Fruit fly (Drosophila melanogaster) whole organism, wandering third instar larva: ENCODE data around the gene CG43703.

Experiments used
- Abd-B ChIP-seq: fragments of >200 bp; optimal IDR thresholded peaks from 2 replicates; lab custom pipeline; 2017; ENCODE audit warnings: missing biosample characterization, missing genetic modification characterization
- CG9705 ChIP-seq: fragments of 200-800 bp; sonication (Bioruptor generic); optimal IDR thresholded peaks from 2 replicates; lab custom pipeline; 2018; ENCODE audit warnings: missing biosample characterization, mild to moderate bottlenecking, missing genetic modification characterization
- CrebA ChIP-seq: fragments of 200-800 bp; sonication (Bioruptor generic); optimal IDR thresholded peaks from 2 replicates; lab custom pipeline; 2016; ENCODE audit warnings: missing biosample characterization, mild to moderate bottlenecking, missing genetic modification characterization, borderline replicate concordance
- Dfd ChIP-seq: fragments of >200 bp; optimal IDR thresholded peaks from 2 replicates; lab custom pipeline; 2017; ENCODE audit warnings: missing biosample characterization, missing genetic modification characterization
- Dif ChIP-seq: fragments of 200-275, 200-300 bp; sonication (Bioruptor generic); optimal IDR thresholded peaks from 2 replicates; lab custom pipeline; 2018; ENCODE audit warnings: missing biosample characterization, missing genetic modification characterization; ENCODE audit not compliant: partially characterized antibody
- HLH106 ChIP-seq: fragments of 200-800 bp; optimal IDR thresholded peaks from 3 replicates; lab custom pipeline; 2019; ENCODE audit warnings: missing biosample characterization, mild to moderate bottlenecking, missing genetic modification characterization, moderate library complexity
- Hnf4 ChIP-seq: fragments of 200-800 bp; sonication (Bioruptor generic); optimal IDR thresholded peaks from 2 replicates; lab custom pipeline; 2016; ENCODE audit warnings: missing biosample characterization, mild to moderate bottlenecking, missing genetic modification characterization
- Hr78 ChIP-seq: fragments of >200 bp; optimal IDR thresholded peaks from 2 replicates; lab custom pipeline; 2017; ENCODE audit warnings: missing biosample characterization, missing genetic modification characterization
- Jra ChIP-seq: sonication (Bioruptor generic); optimal IDR thresholded peaks from 2 replicates; lab custom pipeline; 2016; ENCODE audit warnings: missing biosample characterization, missing genetic modification characterization
- Mio ChIP-seq: sonication (Bioruptor generic); optimal IDR thresholded peaks from 2 replicates; lab custom pipeline; 2016; ENCODE audit warnings: missing biosample characterization, missing genetic modification characterization
- Myc ChIP-seq: fragments of >200 bp; optimal IDR thresholded peaks from 2 replicates; lab custom pipeline; 2017
- OdsH ChIP-seq: fragments of 200-800 bp; sonication (Bioruptor generic); optimal IDR thresholded peaks from 2 replicates; lab custom pipeline; 2016; ENCODE audit warnings: missing biosample characterization, mild to moderate bottlenecking, missing genetic modification characterization
- Rel ChIP-seq, 2 experiments: fragments of 200-800 bp; sonication (Bioruptor generic) in 1 of 2; optimal IDR thresholded peaks; 2 replicates in 1 of 2; 3 replicates in 1 of 2; lab custom pipeline; 2016 to 2019; ENCODE audit warnings: mild to moderate bottlenecking in 2 of 2, missing biosample characterization in 2 of 2, missing genetic modification characterization in 2 of 2, moderate library complexity in 1 of 2
- Sp1 ChIP-seq: fragments of 200-800 bp; sonication (Bioruptor generic); optimal IDR thresholded peaks from 3 replicates; lab custom pipeline; 2019; ENCODE audit warnings: missing biosample characterization, mild to moderate bottlenecking, missing genetic modification characterization, moderate library complexity
- Vsx2 ChIP-seq: fragments of 200-300, 225-300 bp; sonication (Bioruptor generic); optimal IDR thresholded peaks from 2 replicates; lab custom pipeline; 2018; ENCODE audit warnings: missing biosample characterization, missing genetic modification characterization; ENCODE audit not compliant: partially characterized antibody
- br ChIP-seq: fragments of 200-800 bp; sonication (Bioruptor generic); optimal IDR thresholded peaks from 2 replicates; lab custom pipeline; 2016; ENCODE audit warnings: missing biosample characterization, missing genetic modification characterization
- brk ChIP-seq: fragments of 200-800 bp; sonication (Bioruptor generic); optimal IDR thresholded peaks from 2 replicates; lab custom pipeline; 2016; ENCODE audit warnings: missing biosample characterization, mild to moderate bottlenecking, missing genetic modification characterization
- dl ChIP-seq, 2 experiments: fragments of 175-275, 200-275 bp in 1 of 2; fragments of 200-275 bp in 1 of 2; sonication (Bioruptor generic); optimal IDR thresholded peaks; lab custom pipeline; 2018; ENCODE audit warnings: mild to moderate bottlenecking in 2 of 2, missing biosample characterization in 2 of 2, missing genetic modification characterization in 2 of 2, moderate library complexity in 2 of 2; ENCODE audit not compliant: partially characterized antibody in 2 of 2, insufficient read depth in 1 of 2
- dmrt93B ChIP-seq: fragments of 200-800 bp; sonication (Bioruptor generic); optimal IDR thresholded peaks from 2 replicates; lab custom pipeline; 2018; ENCODE audit warnings: missing biosample characterization, mild to moderate bottlenecking, missing genetic modification characterization
- foxo ChIP-seq, 2 experiments: fragments of 200-800 bp; sonication (Bioruptor generic); optimal IDR thresholded peaks; 2 replicates in 1 of 2; 3 replicates in 1 of 2; lab custom pipeline; 2016 to 2017; ENCODE audit warnings: missing biosample characterization in 2 of 2, missing genetic modification characterization in 2 of 2
- fru ChIP-seq: fragments of 200-800 bp; sonication (Bioruptor generic); optimal IDR thresholded peaks from 3 replicates; lab custom pipeline; 2016; ENCODE audit warnings: missing biosample characterization, mild to moderate bottlenecking, missing genetic modification characterization
- h ChIP-seq: fragments of 200-800 bp; sonication (Bioruptor generic); optimal IDR thresholded peaks from 3 replicates; lab custom pipeline; 2016; ENCODE audit warnings: missing biosample characterization, mild to moderate bottlenecking, missing genetic modification characterization
- jim ChIP-seq: fragments of 175-275, 200-325 bp; sonication (Bioruptor generic); optimal IDR thresholded peaks from 2 replicates; lab custom pipeline; 2016; ENCODE audit warnings: missing biosample characterization, mild to moderate bottlenecking, missing genetic modification characterization
- lola ChIP-seq: fragments of >200 bp; optimal IDR thresholded peaks from 2 replicates; lab custom pipeline; 2017; ENCODE audit warnings: missing biosample characterization, missing genetic modification characterization
- rgr ChIP-seq: fragments of 200-800 bp; sonication (Bioruptor generic); optimal IDR thresholded peaks from 3 replicates; lab custom pipeline; 2016; ENCODE audit warnings: missing biosample characterization, mild to moderate bottlenecking, missing genetic modification characterization
- sage ChIP-seq: fragments of 200-800 bp; sonication (Bioruptor generic); optimal IDR thresholded peaks from 2 replicates; lab custom pipeline; 2016; ENCODE audit warnings: missing biosample characterization, mild to moderate bottlenecking, missing genetic modification characterization
- sv ChIP-seq: fragments of 200-800 bp; sonication (Bioruptor generic); optimal IDR thresholded peaks from 3 replicates; lab custom pipeline; 2016; ENCODE audit warnings: missing biosample characterization, missing genetic modification characterization
- tai ChIP-seq: sonication (Bioruptor generic); optimal IDR thresholded peaks from 2 replicates; lab custom pipeline; 2016; ENCODE audit warnings: missing biosample characterization, missing genetic modification characterization
- usp ChIP-seq: fragments of >200 bp; optimal IDR thresholded peaks from 2 replicates; lab custom pipeline; 2017; ENCODE audit warnings: missing biosample characterization, missing genetic modification characterization
- woc ChIP-seq: sonication (Bioruptor generic); optimal IDR thresholded peaks from 2 replicates; lab custom pipeline; 2016; ENCODE audit warnings: missing biosample characterization, mild to moderate bottlenecking, missing genetic modification characterization

The CG43703 gene

dm6 chr2L:3729635-3730034 lies 35.7 kb upstream of the CG43703 start:
- TF ChIP-seq br, result no peak
- TF ChIP-seq jim (GFP tag; lab: Kevin White, UChicago), result no peak
- TF ChIP-seq Mio (GFP tag; lab: Kevin White, UChicago), result no peak
- TF ChIP-seq CG9705, result no peak
- no peak for TF ChIP-seq Abd-B (GFP tag; lab: Kevin White, UChicago)
- TF ChIP-seq sv, result no peak
- TF ChIP-seq Myc (lab: Kevin White, UChicago), result no peak
- no peak for TF ChIP-seq h (GFP tag; lab: Kevin White, UChicago)
- no peak for TF ChIP-seq lola (GFP tag; lab: Kevin White, UChicago)
- no peak for TF ChIP-seq dl (GFP tag; optimal IDR thresholded peaks at IDR 0.05; lab: Kevin White, UChicago; ENCODE audit: insufficient read depth in 1 of 2, partially characterized antibody in 2 of 2)
- no peak for TF ChIP-seq brk (GFP tag; lab: Kevin White, UChicago)
- no peak for TF ChIP-seq Hnf4 (GFP tag; lab: Kevin White, UChicago)
- TF ChIP-seq Dfd (GFP tag; lab: Kevin White, UChicago), result no peak
- TF ChIP-seq Dif (GFP tag; lab: Kevin White, UChicago), result no peak
- no peak for TF ChIP-seq Jra (GFP tag; lab: Kevin White, UChicago)

dm6 chr2L:3730182-3730975 lies 34.9 kb upstream of the CG43703 start, which contains the start of gene CG10019:
TSS of gene CG10019 (plus strand) at chr2L:3730466.
- TF ChIP-seq Vsx2 (GFP tag; lab: Kevin White, UChicago) (no peak), Jra (GFP tag; lab: Kevin White, UChicago) (no peak), dl (GFP tag; optimal IDR thresholded peaks at IDR 0.05; lab: Kevin White, UChicago; ENCODE audit: insufficient read depth in 1 of 2, partially characterized antibody in 2 of 2) (no peak), Sp1 (GFP tag; lab: Kevin White, UChicago) (no peak), HLH106 (tag; lab: Kevin White, UChicago) (no peak), Hr78 (GFP tag; lab: Kevin White, UChicago) (no peak), foxo (GFP tag; optimal IDR thresholded peaks at IDR 0.05; lab: Kevin White, UChicago) (no peak), Hnf4 (GFP tag; lab: Kevin White, UChicago) (no peak), sage (no peak), Abd-B (GFP tag; lab: Kevin White, UChicago) (no peak), OdsH (GFP tag; lab: Kevin White, UChicago) (no peak)

- TF ChIP-seq Dfd (GFP tag; lab: Kevin White, UChicago) (no peak), usp (GFP tag; lab: Kevin White, UChicago) (no peak), sv (no peak), jim (GFP tag; lab: Kevin White, UChicago) (no peak), br (no peak), rgr (GFP tag; lab: Kevin White, UChicago) (no peak), Rel (GFP tag; optimal IDR thresholded peaks at IDR 0.05; lab: Kevin White, UChicago) (no peak), Rel (tag; optimal IDR thresholded peaks at IDR 0.05; lab: Kevin White, UChicago) (no peak), woc (GFP tag; lab: Kevin White, UChicago) (no peak), tai (GFP tag; lab: Kevin White, UChicago) (no peak), lola (GFP tag; lab: Kevin White, UChicago) (no peak), brk (GFP tag; lab: Kevin White, UChicago) (no peak), CrebA (GFP tag; lab: Kevin White, UChicago) (no peak), Sp1 (GFP tag; lab: Kevin White, UChicago) (no peak), Hr78 (GFP tag; lab: Kevin White, UChicago) (no peak), Myc (lab: Kevin White, UChicago) (no peak), fru (GFP tag; lab: Kevin White, UChicago) (no peak), dmrt93B (no peak), Dif (GFP tag; lab: Kevin White, UChicago) (no peak), CG9705 (no peak), dl (GFP tag; optimal IDR thresholded peaks at IDR 0.05; lab: Kevin White, UChicago; ENCODE audit: insufficient read depth in 1 of 2, partially characterized antibody in 2 of 2) (no peak)
These were observed 34.2 kb upstream of the CG43703 start for dm6 chr2L:3731055-3731454.
